Worm (Caenorhabditis elegans) whole organism, L2 larva: Measurements from ENCODE around the gene Y48A6B.7.

ENCODE experiments used
- C34F6.9 ChIP-seq: fragments of 150-350 bp; optimal IDR thresholded peaks from 2 replicates; lab custom pipeline; 2014; ENCODE audit warnings: missing biosample characterization, missing genetic modification characterization
- F13H6.1 ChIP-seq: sonication (generic microtip); optimal IDR thresholded peaks from 2 replicates; lab custom pipeline; 2016; ENCODE audit warnings: missing genetic modification characterization, missing compliant biosample characterization
- R02D3.7 ChIP-seq: fragments of 150-350 bp; optimal IDR thresholded peaks from 2 replicates; lab custom pipeline; 2014; ENCODE audit warnings: missing biosample characterization, missing genetic modification characterization
- Y55F3AM.14 ChIP-seq: fragments of 200-800 bp; sonication (Bioruptor generic); optimal IDR thresholded peaks from 2 replicates; lab custom pipeline; 2018; ENCODE audit warnings: mild to moderate bottlenecking, missing genetic modification characterization, missing compliant biosample characterization
- ZK546.5 ChIP-seq: sonication (generic microtip); optimal IDR thresholded peaks from 2 replicates; lab custom pipeline; 2017; ENCODE audit warnings: missing biosample characterization, missing genetic modification characterization
- alr-1 ChIP-seq: fragments of 150-350 bp; optimal IDR thresholded peaks from 2 replicates; lab custom pipeline; 2014; ENCODE audit warnings: missing biosample characterization, missing genetic modification characterization
- aly-2 ChIP-seq: fragments of 150-350 bp; optimal IDR thresholded peaks from 2 replicates; lab custom pipeline; 2014; ENCODE audit warnings: missing biosample characterization, missing genetic modification characterization
- ama-1 ChIP-seq: fragments of 150-350 bp; optimal IDR thresholded peaks from 2 replicates; lab custom pipeline; 2018; ENCODE audit warnings: inconsistent platforms
- blmp-1 ChIP-seq: sonication (generic microtip); optimal IDR thresholded peaks from 2 replicates; lab custom pipeline; 2017; ENCODE audit warnings: missing genetic modification characterization, mild to moderate bottlenecking, missing compliant biosample characterization, antibody characterized with exemption, moderate library complexity; ENCODE audit not compliant: insufficient read depth
- ceh-16 ChIP-seq: fragments of 150-350 bp; optimal IDR thresholded peaks from 2 replicates; lab custom pipeline; 2014; ENCODE audit warnings: missing biosample characterization, missing genetic modification characterization
- ceh-82 ChIP-seq: fragments of 150-350 bp; optimal IDR thresholded peaks from 2 replicates; lab custom pipeline; 2014; ENCODE audit warnings: missing biosample characterization, missing genetic modification characterization
- crh-2 ChIP-seq: sonication (generic microtip); optimal IDR thresholded peaks from 2 replicates; lab custom pipeline; 2017; ENCODE audit warnings: missing biosample characterization, missing genetic modification characterization
- dmd-4 ChIP-seq: sonication (generic microtip); optimal IDR thresholded peaks from 2 replicates; lab custom pipeline; 2017; ENCODE audit warnings: missing biosample characterization, missing genetic modification characterization
- egl-27 ChIP-seq: sonication (generic microtip); optimal IDR thresholded peaks from 3 replicates; lab custom pipeline; 2017; ENCODE audit warnings: missing biosample characterization, missing genetic modification reagents, missing genetic modification characterization
- elt-1 ChIP-seq: fragments of 150-350 bp; optimal IDR thresholded peaks from 2 replicates; lab custom pipeline; 2014; ENCODE audit warnings: missing biosample characterization, missing genetic modification characterization
- elt-3 ChIP-seq: sonication (generic microtip); optimal IDR thresholded peaks from 2 replicates; lab custom pipeline; 2017; ENCODE audit warnings: missing biosample characterization, missing genetic modification characterization
- fos-1 ChIP-seq: fragments of 150-350 bp; optimal IDR thresholded peaks from 2 replicates; lab custom pipeline; 2014; ENCODE audit warnings: missing biosample characterization, missing genetic modification characterization
- gmeb-1 ChIP-seq: fragments of 150-350 bp; optimal IDR thresholded peaks from 2 replicates; lab custom pipeline; 2014; ENCODE audit warnings: missing biosample characterization, missing genetic modification characterization
- lin-11 ChIP-seq: fragments of 150-350 bp; sonication (generic microtip); optimal IDR thresholded peaks from 2 replicates; lab custom pipeline; 2014; ENCODE audit warnings: missing biosample characterization, missing genetic modification characterization, inconsistent platforms, mixed read lengths
- lin-13 ChIP-seq: fragments of 150-350 bp; optimal IDR thresholded peaks from 2 replicates; lab custom pipeline; 2014; ENCODE audit warnings: missing biosample characterization, missing genetic modification reagents, missing genetic modification characterization
- lin-39 ChIP-seq: fragments of 150-350 bp; optimal IDR thresholded peaks from 2 replicates; lab custom pipeline; 2014; ENCODE audit warnings: missing biosample characterization, missing genetic modification reagents, missing genetic modification characterization
- lsy-2 ChIP-seq, 2 experiments: fragments of 150-350 bp in 1 of 2; sonication (generic microtip) in 1 of 2; optimal IDR thresholded peaks; 2 replicates each; lab custom pipeline; 2014 to 2017; ENCODE audit warnings: missing biosample characterization in 2 of 2, missing genetic modification characterization in 2 of 2
- mab-5 ChIP-seq: fragments of 150-350 bp; optimal IDR thresholded peaks from 2 replicates; lab custom pipeline; 2014; ENCODE audit warnings: missing biosample characterization, missing genetic modification characterization
- mbf-1 ChIP-seq: sonication (generic microtip); optimal IDR thresholded peaks from 2 replicates; lab custom pipeline; 2017; ENCODE audit warnings: missing biosample characterization, missing genetic modification characterization
- mdl-1 ChIP-seq, 2 experiments: fragments of 150-350 bp in 1 of 2; sonication (generic microtip) in 1 of 2; optimal IDR thresholded peaks; 2 replicates each; lab custom pipeline; 2017; ENCODE audit warnings: missing biosample characterization in 2 of 2, missing genetic modification characterization in 2 of 2
- nhr-10 ChIP-seq: sonication (generic microtip); optimal IDR thresholded peaks from 2 replicates; lab custom pipeline; 2017; ENCODE audit warnings: missing biosample characterization, missing genetic modification characterization
- nhr-11 ChIP-seq: fragments of 150-350 bp; optimal IDR thresholded peaks from 2 replicates; lab custom pipeline; 2014; ENCODE audit warnings: missing biosample characterization, missing genetic modification characterization
- nhr-12 ChIP-seq: fragments of 150-350 bp; optimal IDR thresholded peaks from 2 replicates; lab custom pipeline; 2014; ENCODE audit warnings: missing biosample characterization, missing genetic modification characterization
- nhr-129 ChIP-seq: fragments of 150-350 bp; optimal IDR thresholded peaks from 2 replicates; lab custom pipeline; 2014; ENCODE audit warnings: missing biosample characterization, missing genetic modification characterization
- nhr-21 ChIP-seq: fragments of 150-350 bp; optimal IDR thresholded peaks from 2 replicates; lab custom pipeline; 2014; ENCODE audit warnings: missing biosample characterization, missing genetic modification characterization
- nhr-23 ChIP-seq: fragments of 150-350 bp; optimal IDR thresholded peaks from 2 replicates; lab custom pipeline; 2014; ENCODE audit warnings: missing biosample characterization, missing genetic modification reagents, missing genetic modification characterization
- nhr-237 ChIP-seq: fragments of 150-350 bp; optimal IDR thresholded peaks from 2 replicates; lab custom pipeline; 2014; ENCODE audit warnings: missing biosample characterization, missing genetic modification characterization
- nhr-25 ChIP-seq: fragments of 150-350 bp; sonication (generic microtip); optimal IDR thresholded peaks from 3 replicates; lab custom pipeline; 2014; ENCODE audit warnings: missing biosample characterization, missing genetic modification characterization
- nhr-6 ChIP-seq: fragments of 150-350 bp; optimal IDR thresholded peaks from 2 replicates; lab custom pipeline; 2014; ENCODE audit warnings: missing biosample characterization, missing genetic modification characterization
- nhr-77 ChIP-seq: fragments of 150-350 bp; optimal IDR thresholded peaks from 2 replicates; lab custom pipeline; 2014; ENCODE audit warnings: missing biosample characterization, missing genetic modification characterization
- peb-1 ChIP-seq: fragments of 150-350 bp; optimal IDR thresholded peaks from 2 replicates; lab custom pipeline; 2014; ENCODE audit warnings: missing biosample characterization, missing genetic modification characterization
- sem-4 ChIP-seq: fragments of 150-350 bp; optimal IDR thresholded peaks from 2 replicates; lab custom pipeline; 2014; ENCODE audit warnings: missing biosample characterization, missing genetic modification reagents, missing genetic modification characterization
- skn-1 ChIP-seq: sonication (generic microtip); optimal IDR thresholded peaks from 2 replicates; lab custom pipeline; 2017; ENCODE audit warnings: missing biosample characterization, missing genetic modification characterization
- sma-3 ChIP-seq: sonication (generic microtip); optimal IDR thresholded peaks from 2 replicates; lab custom pipeline; 2016; ENCODE audit warnings: missing genetic modification reagents, missing genetic modification characterization, missing compliant biosample characterization
- sma-9 ChIP-seq, 2 experiments: fragments of 150-350 bp in 1 of 2; sonication (generic microtip) in 1 of 2; optimal IDR thresholded peaks; 2 replicates each; lab custom pipeline; 2014 to 2016; ENCODE audit warnings: missing genetic modification characterization in 2 of 2, mild to moderate bottlenecking in 1 of 2, missing biosample characterization in 1 of 2, missing compliant biosample characterization in 1 of 2, missing genetic modification reagents in 1 of 2, moderate library complexity in 1 of 2
- snpc-4 ChIP-seq: fragments of 150-350 bp; optimal IDR thresholded peaks from 2 replicates; lab custom pipeline; 2014; ENCODE audit warnings: missing biosample characterization, missing genetic modification characterization
- unc-39 ChIP-seq: fragments of 150-350 bp; optimal IDR thresholded peaks from 2 replicates; lab custom pipeline; 2014; ENCODE audit warnings: missing biosample characterization, missing genetic modification characterization
- unc-55 ChIP-seq: fragments of 150-350 bp; sonication (generic microtip); optimal IDR thresholded peaks from 3 replicates; lab custom pipeline; 2014; ENCODE audit warnings: missing biosample characterization, missing genetic modification reagents, missing genetic modification characterization
- unc-62 ChIP-seq: fragments of 150-350 bp; optimal IDR thresholded peaks from 2 replicates; lab custom pipeline; 2014; ENCODE audit warnings: missing biosample characterization, missing genetic modification reagents, missing genetic modification characterization
- zag-1 ChIP-seq: fragments of 150-350 bp; optimal IDR thresholded peaks from 2 replicates; lab custom pipeline; 2014; ENCODE audit warnings: missing biosample characterization, missing genetic modification characterization
- ztf-1 ChIP-seq: fragments of 200-800 bp; sonication (Bioruptor generic); conservative IDR thresholded peaks from 2 replicates; pipeline ENCODE4 v1.3.6; 2022; ENCODE audit warnings: missing genetic modification characterization, missing compliant biosample characterization
- ztf-11 ChIP-seq: sonication (generic microtip); optimal IDR thresholded peaks from 2 replicates; lab custom pipeline; 2017; ENCODE audit warnings: missing biosample characterization, missing genetic modification characterization
- ztf-4 ChIP-seq: fragments of 150-350 bp; optimal IDR thresholded peaks from 2 replicates; lab custom pipeline; 2014; ENCODE audit warnings: missing biosample characterization, missing genetic modification characterization

Gene Y48A6B.7

ce11 chrIII:11039250-11039649 is 12.9 kb upstream of the Y48A6B.7 start:
- no peak for TF ChIP-seq R02D3.7 (tag; lab: Kevin White, UChicago)
- TF ChIP-seq skn-1 (tag; lab: Kevin White, UChicago), result no peak
- TF ChIP-seq ama-1 (lab: Kevin White, UChicago), result no peak
- TF ChIP-seq egl-27, result no peak
- no peak for TF ChIP-seq Y55F3AM.14 (GFP tag; lab: Kevin White, UChicago)
- TF ChIP-seq ztf-11, result no peak
- TF ChIP-seq blmp-1 (tag; lab: Kevin White, UChicago), result no peak
- TF ChIP-seq alr-1 (tag; lab: Kevin White, UChicago), result no peak
- TF ChIP-seq aly-2, result no peak
- no peak for TF ChIP-seq nhr-11
- TF ChIP-seq fos-1 (tag; lab: Kevin White, UChicago), result peak; percentile 5
- no peak for TF ChIP-seq ZK546.5 (tag; lab: Kevin White, UChicago)
- TF ChIP-seq unc-55, result peak; percentile 91
- TF ChIP-seq ztf-1 (GFP tag; lab: Robert Waterston, UW), result no peak
- no peak for TF ChIP-seq lin-13 (GFP tag; lab: Kevin White, UChicago)
- TF ChIP-seq lsy-2 (tag; optimal IDR thresholded peaks at IDR 0.05; lab: Kevin White, UChicago), result peak in 1 of 2 experiments; percentile 63
- peak; percentile 73 for TF ChIP-seq C34F6.9
- TF ChIP-seq nhr-129 (tag; lab: Kevin White, UChicago), result peak; percentile 68
- TF ChIP-seq mdl-1 (tag; optimal IDR thresholded peaks at IDR 0.05; lab: Kevin White, UChicago), result no peak
- TF ChIP-seq snpc-4 (tag; lab: Kevin White, UChicago), result no peak
- no peak for TF ChIP-seq nhr-25
- no peak for TF ChIP-seq gmeb-1 (tag; lab: Kevin White, UChicago)
- no peak for TF ChIP-seq F13H6.1 (tag; lab: Kevin White, UChicago)
- no peak for TF ChIP-seq mbf-1
- TF ChIP-seq nhr-77 (tag; lab: Kevin White, UChicago), result no peak
- TF ChIP-seq sem-4 (tag; lab: Kevin White, UChicago), result no peak
- no peak for TF ChIP-seq crh-2 (tag; lab: Kevin White, UChicago)
- peak; percentile 23 for TF ChIP-seq zag-1 (tag; lab: Kevin White, UChicago)
- TF ChIP-seq lin-39, result no peak
- TF ChIP-seq lin-11 (tag; lab: Kevin White, UChicago), result no peak
- TF ChIP-seq sma-3 (GFP tag; lab: Kevin White, UChicago), result no peak
- no peak for TF ChIP-seq mab-5 (tag; lab: Kevin White, UChicago)
- no peak for TF ChIP-seq unc-62 (GFP tag; lab: Kevin White, UChicago)
- TF ChIP-seq nhr-10 (tag; lab: Kevin White, UChicago), result no peak
- no peak for TF ChIP-seq ceh-16
- no peak for TF ChIP-seq nhr-12
- TF ChIP-seq sma-9 (GFP tag; optimal IDR thresholded peaks at IDR 0.05; lab: Kevin White, UChicago), result no peak
- no peak for TF ChIP-seq sma-9 (tag; optimal IDR thresholded peaks at IDR 0.05; lab: Kevin White, UChicago)
- TF ChIP-seq elt-1 (tag; lab: Kevin White, UChicago), result no peak
- no peak for TF ChIP-seq unc-39 (tag; lab: Kevin White, UChicago)
- TF ChIP-seq nhr-6 (tag; lab: Kevin White, UChicago), result no peak
- no peak for TF ChIP-seq nhr-237 (tag; lab: Kevin White, UChicago)
- no peak for TF ChIP-seq nhr-21 (tag; lab: Kevin White, UChicago)
- TF ChIP-seq ceh-82 (tag; lab: Kevin White, UChicago), result no peak
- TF ChIP-seq elt-3, result no peak
- no peak for TF ChIP-seq ztf-4 (tag; lab: Kevin White, UChicago)
- no peak for TF ChIP-seq peb-1 (tag; lab: Kevin White, UChicago)
- no peak for TF ChIP-seq nhr-23 (tag; lab: Kevin White, UChicago)
- no peak for TF ChIP-seq dmd-4
